Worm (Caenorhabditis elegans): ENCODE results near the gene W05E10.2.

DNA sequence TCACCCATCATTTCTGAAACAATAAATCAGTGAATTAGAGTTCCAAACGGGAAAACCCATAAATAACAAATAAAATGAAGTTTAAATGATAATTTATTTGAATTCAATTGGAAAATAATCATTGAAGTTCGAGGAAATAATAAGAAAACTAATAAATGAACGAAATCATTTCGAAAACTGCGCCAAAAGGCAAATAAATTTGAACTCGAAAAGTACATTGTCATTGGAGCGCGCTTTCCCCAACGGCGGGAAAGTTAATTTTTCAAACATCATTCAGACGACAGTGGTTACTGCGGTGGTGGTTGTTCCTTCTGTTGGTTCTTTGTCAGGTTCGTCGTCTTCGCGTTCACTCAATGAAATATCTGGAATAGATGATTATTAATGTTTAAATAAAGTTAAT is 46.5 kb downstream of the W05E10.2 start, which contains the start of gene npp-22:
- TF ChIP-seq snpc-4 (tag; optimal IDR thresholded peaks at IDR 0.05) (no peak), ces-1 (GFP tag; optimal IDR thresholded peaks at IDR 0.05) (no peak), pha-4 (tag; optimal IDR thresholded peaks at IDR 0.05) (no peak), elt-3 (tag; optimal IDR thresholded peaks at IDR 0.05) (no peak), mep-1 (tag; optimal IDR thresholded peaks at IDR 0.05) (peak; percentile 58), unc-120 (tag; optimal IDR thresholded peaks at IDR 0.05; ENCODE audit: poor library complexity, severe bottlenecking) (no peak)

Data from whole organism, mixed stage, embryonic.